Fruit fly (Drosophila melanogaster) whole organism, prepupa: ENCODE measurements around the gene CG10725.

Experiments
- CG10631 ChIP-seq: fragments of 200-800 bp; sonication (Bioruptor generic); optimal IDR thresholded peaks from 2 replicates; lab custom pipeline; 2016; ENCODE audit warnings: missing biosample characterization, missing genetic modification characterization
- CG11762 ChIP-seq: fragments of 200-800 bp; sonication (Bioruptor generic); optimal IDR thresholded peaks from 3 replicates; lab custom pipeline; 2016; ENCODE audit warnings: missing biosample characterization, missing genetic modification characterization; ENCODE audit not compliant: insufficient read depth
- CG1621 ChIP-seq: fragments of 200-800 bp; sonication (Bioruptor generic); optimal IDR thresholded peaks from 3 replicates; lab custom pipeline; 2018; ENCODE audit warnings: missing biosample characterization, mild to moderate bottlenecking, missing genetic modification characterization
- CG16779 ChIP-seq: fragments of 200-800 bp; sonication (Bioruptor generic); optimal IDR thresholded peaks from 3 replicates; lab custom pipeline; 2017; ENCODE audit warnings: missing biosample characterization, mild to moderate bottlenecking, missing genetic modification characterization
- CG31627 ChIP-seq: fragments of 200-800 bp; sonication (Bioruptor generic); optimal IDR thresholded peaks from 3 replicates; lab custom pipeline; 2016; ENCODE audit warnings: missing biosample characterization, missing genetic modification characterization
- CG32006 ChIP-seq: fragments of 200-800 bp; sonication (Bioruptor generic); optimal IDR thresholded peaks from 3 replicates; lab custom pipeline; 2017; ENCODE audit warnings: missing biosample characterization, mild to moderate bottlenecking, missing genetic modification characterization
- CG34406 ChIP-seq: fragments of 200-800 bp; sonication (Bioruptor generic); optimal IDR thresholded peaks from 3 replicates; lab custom pipeline; 2016; ENCODE audit warnings: missing biosample characterization, missing genetic modification characterization
- CG3919 ChIP-seq: fragments of 200-800 bp; sonication (Bioruptor generic); optimal IDR thresholded peaks from 3 replicates; lab custom pipeline; 2016; ENCODE audit warnings: missing biosample characterization, missing genetic modification characterization
- CG6163 ChIP-seq: fragments of 200-800 bp; sonication (Bioruptor generic); IDR thresholded peaks from 3 replicates; pipeline ENCODE4 v1.3.6; 2022; ENCODE audit warnings: missing biosample characterization, missing genetic modification characterization
- CG6276 ChIP-seq: fragments of 200-800 bp; sonication (Bioruptor generic); optimal IDR thresholded peaks from 2 replicates; lab custom pipeline; 2017; ENCODE audit warnings: missing biosample characterization, mild to moderate bottlenecking, missing genetic modification characterization
- CG6808 ChIP-seq: fragments of 200-800 bp; sonication (Bioruptor generic); optimal IDR thresholded peaks from 3 replicates; lab custom pipeline; 2017; ENCODE audit warnings: missing biosample characterization, missing genetic modification characterization, mild to moderate bottlenecking, moderate library complexity, missing genetic modification reagents
- CG6854 ChIP-seq: fragments of 200-800 bp; sonication (Bioruptor generic); optimal IDR thresholded peaks from 2 replicates; lab custom pipeline; 2017; ENCODE audit warnings: missing biosample characterization, mild to moderate bottlenecking, missing genetic modification characterization
- CG7368 ChIP-seq: fragments of 200-800 bp; sonication (Bioruptor generic); optimal IDR thresholded peaks from 3 replicates; lab custom pipeline; 2016; ENCODE audit warnings: missing biosample characterization, missing genetic modification characterization
- CG8319 ChIP-seq: fragments of 200-800 bp; sonication (Bioruptor generic); optimal IDR thresholded peaks from 3 replicates; lab custom pipeline; 2016; ENCODE audit warnings: missing biosample characterization, missing genetic modification characterization
- CG8632 ChIP-seq: fragments of 200-800 bp; sonication (Bioruptor generic); optimal IDR thresholded peaks from 3 replicates; lab custom pipeline; 2016; ENCODE audit warnings: missing biosample characterization, missing genetic modification characterization
- Eip78C ChIP-seq: fragments of 200-800 bp; sonication (Bioruptor generic); peaks from one replicate; lab custom pipeline; 2016; ENCODE audit warnings: missing biosample characterization, missing genetic modification characterization
- Ets96B ChIP-seq: fragments of 200-800 bp; optimal IDR thresholded peaks from 2 replicates; lab custom pipeline; 2019; ENCODE audit warnings: missing biosample characterization, mild to moderate bottlenecking, missing genetic modification characterization, moderate library complexity
- Gug ChIP-seq: fragments of 200-800 bp; sonication (Bioruptor generic); IDR thresholded peaks from 2 replicates; pipeline ENCODE4 v1.3.6; 2022; ENCODE audit warnings: missing biosample characterization, missing genetic modification characterization
- Hr38 ChIP-seq: sonication (Bioruptor generic); optimal IDR thresholded peaks from 2 replicates; lab custom pipeline; 2016; ENCODE audit warnings: missing biosample characterization, missing genetic modification characterization
- Hr39 ChIP-seq: fragments of 200-800 bp; sonication (Bioruptor generic); optimal IDR thresholded peaks from 2 replicates; lab custom pipeline; 2016; ENCODE audit warnings: missing biosample characterization, missing genetic modification characterization
- Lpt ChIP-seq: fragments of 200-800 bp; sonication (Bioruptor generic); optimal IDR thresholded peaks from 3 replicates; lab custom pipeline; 2016; ENCODE audit warnings: missing biosample characterization, missing genetic modification characterization
- Met ChIP-seq: fragments of 200-800 bp; sonication (Bioruptor generic); optimal IDR thresholded peaks from 3 replicates; lab custom pipeline; 2016; ENCODE audit warnings: missing biosample characterization, missing genetic modification characterization
- OdsH ChIP-seq: fragments of 200-800 bp; sonication (Bioruptor generic); optimal IDR thresholded peaks from 3 replicates; lab custom pipeline; 2016; ENCODE audit warnings: missing biosample characterization, missing genetic modification characterization
- Smox ChIP-seq: fragments of 200-800 bp; sonication (Bioruptor generic); optimal IDR thresholded peaks from 3 replicates; lab custom pipeline; 2016; ENCODE audit warnings: missing biosample characterization, missing genetic modification characterization
- Sox14 ChIP-seq: fragments of 200-800 bp; sonication (Bioruptor generic); optimal IDR thresholded peaks from 3 replicates; lab custom pipeline; 2016; ENCODE audit warnings: missing biosample characterization, missing genetic modification characterization
- Sox15 ChIP-seq: fragments of 200-800 bp; sonication (Bioruptor generic); optimal IDR thresholded peaks from 3 replicates; lab custom pipeline; 2016; ENCODE audit warnings: missing biosample characterization, missing genetic modification characterization
- cyc ChIP-seq: fragments of 200-800 bp; sonication (Bioruptor generic); optimal IDR thresholded peaks from 3 replicates; lab custom pipeline; 2016; ENCODE audit warnings: missing biosample characterization, missing genetic modification characterization
- eg ChIP-seq: fragments of 200-800 bp; sonication (Bioruptor generic); IDR thresholded peaks from 3 replicates; pipeline ENCODE4 v1.3.6; 2022; ENCODE audit warnings: missing biosample characterization, missing genetic modification characterization
- esn ChIP-seq: fragments of 200-800 bp; sonication (Bioruptor generic); optimal IDR thresholded peaks from 2 replicates; lab custom pipeline; 2016; ENCODE audit warnings: missing biosample characterization, mild to moderate bottlenecking, missing genetic modification characterization, moderate library complexity
- fkh ChIP-seq: fragments of 200-800 bp; sonication (Bioruptor generic); optimal IDR thresholded peaks from 3 replicates; lab custom pipeline; 2017; ENCODE audit warnings: missing biosample characterization, mild to moderate bottlenecking, missing genetic modification characterization, moderate library complexity
- lz ChIP-seq: fragments of 200-800 bp; sonication (Bioruptor generic); optimal IDR thresholded peaks from 3 replicates; lab custom pipeline; 2016; ENCODE audit warnings: missing biosample characterization, missing genetic modification characterization
- salr ChIP-seq, 2 experiments: fragments of 200-800 bp; sonication (Bioruptor generic); optimal IDR thresholded peaks; 3 replicates each; lab custom pipeline; 2016 to 2018; ENCODE audit warnings: missing biosample characterization in 2 of 2, missing genetic modification characterization in 2 of 2, mild to moderate bottlenecking in 1 of 2
- svp ChIP-seq: fragments of 200-800 bp; sonication (Bioruptor generic); peaks from one replicate; lab custom pipeline; 2016; ENCODE audit warnings: missing biosample characterization, missing genetic modification characterization

The CG10725 gene

DNA sequence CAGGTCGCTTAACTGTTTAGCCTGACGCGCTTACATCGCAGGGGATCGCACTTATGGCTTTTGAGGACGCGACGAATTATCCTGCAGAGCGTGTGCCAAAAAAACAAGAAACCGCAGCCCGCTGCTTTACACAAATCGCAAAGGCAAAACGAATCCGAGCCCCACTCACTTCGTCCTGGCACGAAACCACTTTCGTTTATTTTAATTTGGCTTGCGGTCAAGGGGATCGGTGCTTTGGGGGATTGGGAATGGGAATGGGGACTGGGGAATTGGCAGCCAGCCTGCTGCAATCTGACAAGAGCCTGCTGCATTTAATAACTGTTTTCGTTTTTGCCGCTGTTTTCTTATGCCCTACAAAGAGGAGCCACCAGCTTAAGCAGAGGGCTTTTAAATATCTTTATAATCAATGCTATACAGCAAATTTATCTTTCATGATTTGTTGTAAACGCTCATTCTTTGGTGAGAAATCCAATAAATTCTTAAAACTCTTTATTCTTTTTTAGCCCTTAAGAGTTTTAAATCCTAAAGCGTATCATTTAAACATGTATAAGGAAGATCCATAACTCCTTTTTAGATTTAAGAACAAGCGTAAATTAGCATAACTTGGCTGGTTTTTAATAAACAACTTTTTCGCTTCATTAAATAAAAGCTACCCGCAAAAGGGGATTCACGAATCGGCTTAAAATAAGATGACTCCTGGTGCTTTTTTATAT, 27.8 kb upstream of the CG10725 start (continued):
- TF ChIP-seq Ets96B (tag; lab: Kevin White, UChicago) (peak; percentile 27), CG8632 (peak; percentile 29), CG6276 (GFP tag; lab: Kevin White, UChicago) (no peak), CG8319 (GFP tag; lab: Kevin White, UChicago) (no peak), OdsH (GFP tag; lab: Kevin White, UChicago) (peak; percentile 32), CG10631 (GFP tag; lab: Kevin White, UChicago) (peak; percentile 18), Gug (GFP tag; lab: Robert Waterston, UW) (no peak), Smox (GFP tag; lab: Kevin White, UChicago) (peak; percentile 67), cyc (peak; percentile 48), Sox15 (GFP tag; lab: Kevin White, UChicago) (peak; percentile 7), CG34406 (GFP tag; lab: Kevin White, UChicago) (peak; percentile 41), CG6854 (GFP tag; lab: Kevin White, UChicago) (peak; percentile 8), fkh (GFP tag; lab: Kevin White, UChicago) (no peak), svp (GFP tag; lab: Kevin White, UChicago) (peak; percentile 75), salr (GFP tag; optimal IDR thresholded peaks at IDR 0.05; lab: Kevin White, UChicago) (no peak), Eip78C (GFP tag; lab: Kevin White, UChicago) (peak; percentile 87), CG6808 (GFP tag; lab: Kevin White, UChicago) (peak; percentile 39)

DNA sequence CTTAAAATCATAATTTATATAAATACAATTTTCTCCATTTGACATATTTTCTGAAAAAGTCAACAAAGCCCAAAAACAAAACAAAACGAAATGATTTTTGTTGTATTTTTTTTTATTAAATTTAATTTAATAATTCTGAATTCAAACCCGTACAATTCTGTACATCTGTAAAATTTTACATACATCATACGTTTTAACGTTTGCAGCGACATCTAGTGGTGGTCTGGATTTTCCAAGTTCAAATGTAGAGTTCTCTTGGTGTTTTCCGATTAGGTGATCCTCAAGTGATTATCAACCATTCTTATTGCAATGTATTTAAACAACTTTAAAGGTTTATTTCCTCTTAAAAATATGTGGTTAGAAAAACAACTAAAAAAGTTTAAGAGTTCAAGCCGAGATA, 26.8 kb upstream of the CG10725 start:
- peak; percentile 26 for TF ChIP-seq lz
- peak; percentile 53 for TF ChIP-seq CG31627
- peak; percentile 38 for TF ChIP-seq Hr39 (GFP tag; lab: Kevin White, UChicago)
- TF ChIP-seq CG16779 (tag; lab: Kevin White, UChicago): no peak
- peak; percentile 51 for TF ChIP-seq esn
- peak; percentile 100 for TF ChIP-seq CG1621
- peak; percentile 5 for TF ChIP-seq Met (GFP tag; lab: Kevin White, UChicago)
- TF ChIP-seq Eip78C (GFP tag; lab: Kevin White, UChicago): peak; percentile 17
- TF ChIP-seq salr (GFP tag; optimal IDR thresholded peaks at IDR 0.05; lab: Kevin White, UChicago): no peak
- no peak for TF ChIP-seq Hr38 (GFP tag; lab: Kevin White, UChicago)
- TF ChIP-seq cyc: peak; percentile 37
- peak; percentile 15 for TF ChIP-seq CG10631 (GFP tag; lab: Kevin White, UChicago)
- no peak for TF ChIP-seq Ets96B (tag; lab: Kevin White, UChicago)
- TF ChIP-seq, all 60 proteins: peak for 9

DNA sequence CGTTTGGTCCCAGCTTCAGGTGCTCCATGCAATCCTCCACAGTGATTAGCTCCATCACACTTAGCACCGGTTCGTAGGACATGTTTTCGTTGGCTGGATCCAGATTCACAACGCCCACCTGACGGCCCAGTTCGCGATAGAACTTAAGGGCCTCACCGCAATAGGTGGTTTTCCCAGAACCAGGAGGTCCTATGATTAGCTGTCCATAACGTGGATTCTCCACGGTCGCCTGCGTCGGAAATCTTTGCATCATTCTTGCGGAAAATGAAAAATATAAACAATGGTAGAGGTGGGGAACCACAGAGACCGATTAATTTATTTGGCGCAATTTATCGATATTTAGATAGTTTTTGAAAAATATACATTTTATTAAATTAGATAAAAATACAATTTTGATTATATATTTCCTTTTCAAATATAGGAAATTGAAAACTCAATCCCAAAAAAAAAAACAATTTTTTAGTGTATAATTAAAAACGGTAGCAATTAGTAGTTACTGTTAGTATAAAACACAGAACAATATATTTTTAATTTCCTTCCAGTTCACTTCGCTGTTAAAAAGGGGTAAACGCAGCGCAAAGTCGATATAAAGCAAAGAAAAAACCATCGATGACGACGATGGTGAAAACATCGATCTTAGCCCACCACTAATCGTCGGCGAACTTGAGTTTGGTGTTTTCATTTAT, 25.4 kb upstream of the CG10725 start, which contains the start of the genes CG10222 and flr:
Gene CG10222, minus strand, starts transcription at position 254 of the 686 bp plus-strand sequence.
Gene flr, plus strand, starts transcription at position 644 of the 686 bp plus-strand sequence.
- TF ChIP-seq CG7368 (GFP tag; lab: Kevin White, UChicago) (peak; percentile 3), CG6163 (GFP tag; lab: Robert Waterston, UW) (no peak), CG10631 (GFP tag; lab: Kevin White, UChicago) (no peak), Met (GFP tag; lab: Kevin White, UChicago) (peak; percentile 24), CG11762 (GFP tag; lab: Kevin White, UChicago) (peak; percentile 16), svp (GFP tag; lab: Kevin White, UChicago) (peak; percentile 41), CG34406 (GFP tag; lab: Kevin White, UChicago) (peak; percentile 24), Lpt (peak; percentile 26), CG6854 (GFP tag; lab: Kevin White, UChicago) (no peak), eg (0 out of 3 replicates have a peak, but pooled peaks have one; percentile 15), Sox14 (GFP tag; lab: Kevin White, UChicago) (peak; percentile 36), esn (no peak), OdsH (GFP tag; lab: Kevin White, UChicago) (no peak), CG3919 (GFP tag; lab: Kevin White, UChicago) (peak; percentile 24), cyc (peak; percentile 29), Hr39 (GFP tag; lab: Kevin White, UChicago) (peak; percentile 7), lz (peak; percentile 22), CG1621 (no peak)

DNA sequence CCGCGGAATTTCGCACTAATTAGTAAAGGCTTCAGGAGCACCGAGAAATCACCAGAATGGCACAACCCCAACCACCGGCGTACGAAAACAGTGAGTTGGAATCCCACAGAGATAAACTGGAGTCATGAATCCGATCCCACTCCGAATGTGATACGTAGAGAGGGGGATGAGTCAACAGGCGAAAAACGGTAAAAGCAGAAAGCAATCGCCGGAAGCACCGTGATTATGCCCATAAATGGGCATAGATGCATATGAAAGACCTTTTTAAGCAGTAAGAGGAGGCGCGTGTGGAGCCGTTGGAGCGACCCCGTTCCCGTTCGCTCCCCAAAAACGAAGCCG, 24.9 kb upstream of the CG10725 start:
- TF ChIP-seq svp (GFP tag; lab: Kevin White, UChicago) (peak; percentile 42), CG32006 (GFP tag; lab: Kevin White, UChicago) (no peak), CG1621 (peak; percentile 43)
